Worm (Caenorhabditis elegans) whole organism, L4 larva: Measurements from ENCODE around the gene W06D11.2.
"Not testable (repeated sequence)": the region's sequence is repeated elsewhere in the genome, so short reads cannot be mapped to it uniquely, and the experiment has no call there.

Experiments
- D1046.2 ChIP-seq: fragments of 200-800 bp; sonication (Bioruptor generic); IDR thresholded peaks from 2 replicates; pipeline ENCODE4 v1.3.6; 2022; ENCODE audit warnings: missing genetic modification characterization, missing compliant biosample characterization
- T20F7.1 ChIP-seq: fragments of 200-800 bp; sonication (Bioruptor generic); optimal IDR thresholded peaks from 2 replicates; lab custom pipeline; 2018; ENCODE audit warnings: mild to moderate bottlenecking, missing genetic modification characterization, missing compliant biosample characterization
- T26A8.4 ChIP-seq: fragments of 200-800 bp; sonication (Bioruptor generic); IDR thresholded peaks from 2 replicates; pipeline ENCODE4 v1.3.6; 2022; ENCODE audit warnings: missing genetic modification characterization, missing compliant biosample characterization
- ZK546.5 ChIP-seq, 2 experiments: sonication (generic microtip); optimal IDR thresholded peaks; 2 replicates each; lab custom pipeline; 2017; ENCODE audit warnings: missing biosample characterization in 2 of 2, missing genetic modification characterization in 2 of 2
- aly-2 ChIP-seq: sonication (generic microtip); optimal IDR thresholded peaks from 2 replicates; lab custom pipeline; 2018; ENCODE audit warnings: missing biosample characterization, missing genetic modification characterization
- ama-1 ChIP-seq: fragments of 150-350 bp; optimal IDR thresholded peaks from 2 replicates; lab custom pipeline; 2014; ENCODE audit warnings: inconsistent platforms, mixed read lengths
- arid-1 ChIP-seq: fragments of 200-800 bp; sonication (Bioruptor generic); conservative IDR thresholded peaks from 2 replicates; pipeline ENCODE4 v1.3.6; 2022; ENCODE audit warnings: missing genetic modification reagents, missing genetic modification characterization, missing compliant biosample characterization
- attf-4 ChIP-seq: sonication (generic microtip); optimal IDR thresholded peaks from 3 replicates; lab custom pipeline; 2017; ENCODE audit warnings: missing biosample characterization, missing genetic modification characterization
- ceh-32 ChIP-seq: sonication (generic microtip); optimal IDR thresholded peaks from 2 replicates; lab custom pipeline; 2016; ENCODE audit warnings: mild to moderate bottlenecking, missing genetic modification characterization, missing compliant biosample characterization; ENCODE audit not compliant: poor library complexity
- ceh-44 ChIP-seq: fragments of 200-800 bp; sonication (Bioruptor generic); IDR thresholded peaks from 2 replicates; pipeline ENCODE4 v1.3.6; 2022; ENCODE audit warnings: missing genetic modification reagents, missing genetic modification characterization, missing compliant biosample characterization
- ceh-62 ChIP-seq: sonication (generic microtip); optimal IDR thresholded peaks from 2 replicates; lab custom pipeline; 2017; ENCODE audit warnings: missing biosample characterization, missing genetic modification characterization
- ces-1 ChIP-seq: fragments of 150-350 bp; sonication (generic microtip); optimal IDR thresholded peaks from 4 replicates; lab custom pipeline; 2014; ENCODE audit warnings: missing biosample characterization, missing genetic modification reagents, missing genetic modification characterization
- dmd-9 ChIP-seq: fragments of 200-800 bp; sonication (Bioruptor generic); IDR thresholded peaks from 2 replicates; pipeline ENCODE4 v1.3.6; 2022; ENCODE audit warnings: missing genetic modification reagents, missing genetic modification characterization, missing compliant biosample characterization
- dve-1 ChIP-seq: sonication (generic microtip); optimal IDR thresholded peaks from 2 replicates; lab custom pipeline; 2017; ENCODE audit warnings: antibody characterized with exemption, mild to moderate bottlenecking, missing genetic modification characterization, missing compliant biosample characterization; ENCODE audit not compliant: insufficient read depth
- egl-27 ChIP-seq: sonication (generic microtip); optimal IDR thresholded peaks from 3 replicates; lab custom pipeline; 2017; ENCODE audit warnings: missing biosample characterization, missing genetic modification reagents, missing genetic modification characterization
- egl-43 ChIP-seq: fragments of 200-800 bp; sonication (Bioruptor generic); IDR thresholded peaks from 2 replicates; pipeline ENCODE4 v1.3.6; 2022; ENCODE audit warnings: missing genetic modification reagents, missing genetic modification characterization, missing compliant biosample characterization
- hmg-1.1 ChIP-seq: fragments of 200-800 bp; sonication (Bioruptor generic); IDR thresholded peaks from 2 replicates; pipeline ENCODE4 v1.3.6; 2022; ENCODE audit warnings: missing genetic modification reagents, missing genetic modification characterization, missing compliant biosample characterization
- jun-1 ChIP-seq: fragments of 150-350 bp; optimal IDR thresholded peaks from 2 replicates; lab custom pipeline; 2014; ENCODE audit warnings: missing biosample characterization, missing genetic modification reagents, missing genetic modification characterization
- lin-38 ChIP-seq: fragments of 200-800 bp; sonication (Bioruptor generic); IDR thresholded peaks from 2 replicates; pipeline ENCODE4 v1.3.6; 2022; ENCODE audit warnings: missing genetic modification reagents, missing genetic modification characterization, missing compliant biosample characterization
- madf-5 ChIP-seq, 2 experiments: fragments of 200-800 bp; sonication (Bioruptor generic); IDR thresholded peaks; 2 replicates each; pipeline ENCODE4 v1.3.6; 2022; ENCODE audit warnings: missing compliant biosample characterization in 2 of 2, missing genetic modification characterization in 2 of 2
- madf-9 ChIP-seq: fragments of 200-800 bp; sonication (Bioruptor generic); conservative IDR thresholded peaks from 2 replicates; pipeline ENCODE4 v1.3.6; 2022; ENCODE audit warnings: missing genetic modification reagents, missing genetic modification characterization, missing compliant biosample characterization
- mdl-1 ChIP-seq, 2 experiments: fragments of 150-350 bp in 1 of 2; sonication (generic microtip) in 1 of 2; optimal IDR thresholded peaks; 2 replicates each; lab custom pipeline; 2014 to 2017; ENCODE audit warnings: missing biosample characterization in 2 of 2, missing genetic modification characterization in 2 of 2
- mxl-2 ChIP-seq: fragments of 200-800 bp; sonication (Bioruptor generic); conservative IDR thresholded peaks from 2 replicates; pipeline ENCODE4 v1.3.6; 2022; ENCODE audit warnings: missing genetic modification reagents, missing genetic modification characterization, missing compliant biosample characterization
- nhr-25 ChIP-seq: sonication (generic microtip); optimal IDR thresholded peaks from 2 replicates; lab custom pipeline; 2017; ENCODE audit warnings: missing genetic modification characterization, mild to moderate bottlenecking, missing compliant biosample characterization, antibody characterized with exemption, moderate library complexity, borderline replicate concordance; ENCODE audit not compliant: insufficient read depth
- nhr-28 ChIP-seq: fragments of 150-350 bp; optimal IDR thresholded peaks from 2 replicates; lab custom pipeline; 2014; ENCODE audit warnings: missing biosample characterization, missing genetic modification characterization
- nhr-41 ChIP-seq: fragments of 200-800 bp; sonication (Bioruptor generic); IDR thresholded peaks from 2 replicates; pipeline ENCODE4 v1.3.6; 2022; ENCODE audit warnings: missing genetic modification reagents, missing genetic modification characterization, missing compliant biosample characterization
- nhr-48 ChIP-seq: sonication (generic microtip); optimal IDR thresholded peaks from 2 replicates; lab custom pipeline; 2016; ENCODE audit warnings: mild to moderate bottlenecking, missing genetic modification characterization, missing compliant biosample characterization
- pqm-1 ChIP-seq: sonication (generic microtip); optimal IDR thresholded peaks from 2 replicates; lab custom pipeline; 2017; ENCODE audit warnings: missing biosample characterization, missing genetic modification characterization
- rbr-2 ChIP-seq: sonication (generic microtip); optimal IDR thresholded peaks from 2 replicates; lab custom pipeline; 2016; ENCODE audit warnings: missing genotype, missing genetic modification characterization, missing compliant biosample characterization
- sdz-12 ChIP-seq: fragments of 200-800 bp; sonication (Bioruptor generic); optimal IDR thresholded peaks from 2 replicates; lab custom pipeline; 2018; ENCODE audit warnings: mild to moderate bottlenecking, missing genetic modification characterization, missing compliant biosample characterization
- snpc-1.2 ChIP-seq: fragments of 200-800 bp; sonication (Bioruptor generic); IDR thresholded peaks from 2 replicates; pipeline ENCODE4 v1.3.6; 2022; ENCODE audit warnings: missing genetic modification reagents, missing genetic modification characterization, missing compliant biosample characterization
- spr-3 ChIP-seq: fragments of 200-800 bp; sonication (Bioruptor generic); optimal IDR thresholded peaks from 2 replicates; lab custom pipeline; 2018; ENCODE audit warnings: mild to moderate bottlenecking, missing genetic modification characterization, missing compliant biosample characterization
- tra-1 ChIP-seq: fragments of 200-800 bp; sonication (Bioruptor generic); IDR thresholded peaks from 2 replicates; pipeline ENCODE4 v1.3.6; 2022; ENCODE audit warnings: missing genetic modification reagents, missing genetic modification characterization, missing compliant biosample characterization
- unc-62 ChIP-seq, 3 experiments: fragments of 150-350 bp in 1 of 3; sonication (generic microtip); optimal IDR thresholded peaks in 2 of 3; peaks in 1 of 3; 1 replicate in 1 of 3; 2 replicates in 2 of 3; lab custom pipeline; 2014 to 2017; ENCODE audit warnings: missing biosample characterization in 3 of 3, missing genetic modification characterization in 3 of 3, missing genetic modification reagents in 3 of 3, missing genotype in 1 of 3
- zfp-2 ChIP-seq: sonication (generic microtip); optimal IDR thresholded peaks from 2 replicates; lab custom pipeline; 2016; ENCODE audit warnings: mild to moderate bottlenecking, missing genetic modification characterization, missing compliant biosample characterization
- zip-11 ChIP-seq: fragments of 200-800 bp; sonication (Bioruptor generic); IDR thresholded peaks from 2 replicates; pipeline ENCODE4 v1.3.6; 2022; ENCODE audit warnings: missing genetic modification characterization, missing compliant biosample characterization

Gene W06D11.2

DNA sequence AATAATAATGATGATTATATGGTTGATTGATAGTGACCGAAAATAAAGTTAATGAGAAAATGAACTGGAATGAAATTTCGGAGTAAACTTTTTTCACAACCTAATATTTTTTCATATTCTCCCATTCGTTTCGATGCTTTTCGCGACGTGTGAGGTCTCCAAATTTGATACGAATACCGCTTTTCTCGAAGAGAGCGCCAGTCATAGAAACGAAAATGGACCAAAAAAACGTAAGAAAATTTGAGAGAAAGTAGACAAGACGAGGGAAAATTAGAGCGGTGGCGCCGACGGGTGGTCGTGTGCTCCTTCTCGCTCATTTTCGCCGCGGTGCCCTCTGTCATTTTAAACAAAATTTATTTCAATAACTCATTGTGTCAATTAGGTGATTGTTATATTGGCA, 17.9 kb upstream of the W06D11.2 start:
- TF ChIP-seq T26A8.4 (GFP tag; lab: Robert Waterston, UW) = no peak
- TF ChIP-seq tra-1 (GFP tag; lab: Robert Waterston, UW) = peak; percentile 81; the same call in 1 of the 2 replicates
- TF ChIP-seq ceh-44 (GFP tag; lab: Robert Waterston, UW) = no peak
- TF ChIP-seq unc-62 (GFP tag; optimal IDR thresholded peaks at IDR 0.05 in 1 of 2; lab: Kevin White, UChicago) = peak in 1 of 2 experiments; percentile 79
- TF ChIP-seq unc-62 (tag; optimal IDR thresholded peaks at IDR 0.05; lab: Kevin White, UChicago) = no peak

DNA sequence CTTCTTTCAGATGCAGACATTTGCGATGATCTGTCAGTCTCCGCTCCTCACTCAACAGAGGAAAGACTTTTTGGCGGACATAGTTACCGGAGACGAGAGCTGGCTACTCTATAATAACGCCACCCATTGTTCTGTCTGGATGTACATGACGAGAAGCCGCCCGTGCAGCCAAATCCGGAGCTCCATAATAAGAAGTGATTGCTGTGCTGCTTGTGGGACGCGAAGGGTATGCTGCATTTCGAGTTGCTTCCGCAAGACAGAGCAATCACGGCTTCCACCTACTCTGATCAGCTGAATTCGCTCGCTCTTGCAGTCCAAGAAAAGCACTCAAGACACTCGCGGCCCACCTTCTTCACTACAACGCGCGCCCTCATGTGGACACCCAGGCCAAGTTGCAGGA, 17.2 kb upstream of the W06D11.2 start:
- TF ChIP-seq snpc-1.2 (GFP tag; lab: Robert Waterston, UW) = no peak
- TF ChIP-seq madf-9 (GFP tag; lab: Robert Waterston, UW) = 0 out of 2 replicates have a peak, but pooled peaks have one; percentile 5
- TF ChIP-seq mxl-2 (GFP tag; lab: Robert Waterston, UW) = peak; percentile 59; the same call in 1 of the 2 replicates

DNA sequence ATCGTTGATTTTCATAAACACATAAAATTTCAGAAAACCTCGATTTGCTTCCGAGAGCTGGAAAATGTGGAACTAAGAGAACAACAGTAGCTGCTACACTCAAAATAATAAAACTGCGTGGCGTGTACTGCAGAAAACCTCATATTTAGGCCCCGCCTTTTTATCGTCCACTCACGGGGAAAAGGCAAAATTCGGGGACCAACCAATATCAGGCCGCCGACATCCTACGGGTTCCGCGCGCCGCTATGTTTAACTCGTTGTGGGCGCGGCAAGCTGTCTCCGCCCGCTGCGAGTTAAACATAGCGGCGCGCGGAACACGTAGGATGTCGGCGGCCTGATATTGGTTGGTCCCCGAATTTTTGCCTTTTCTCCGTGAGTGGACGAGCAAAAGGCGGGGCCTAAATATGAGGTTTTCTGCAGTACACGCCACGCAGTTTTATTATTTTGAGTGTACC, 11.5 kb upstream of the W06D11.2 start, which contains the start of gene F17A2.16:
Gene F17A2.16, plus strand, starts transcription at position 405 of the 455 bp plus-strand sequence.
- TF ChIP-seq unc-62 (GFP tag; optimal IDR thresholded peaks at IDR 0.05 in 1 of 2; lab: Kevin White, UChicago) (peak in 1 of 2 experiments; percentile 54), snpc-1.2 (GFP tag; lab: Robert Waterston, UW) (peak; percentile 82)
- not testable (repeated sequence) for TF ChIP-seq unc-62 (tag; optimal IDR thresholded peaks at IDR 0.05; lab: Kevin White, UChicago)
- TF ChIP-seq, all 104 proteins: peak for 2; not testable (repeated sequence) for 102

DNA sequence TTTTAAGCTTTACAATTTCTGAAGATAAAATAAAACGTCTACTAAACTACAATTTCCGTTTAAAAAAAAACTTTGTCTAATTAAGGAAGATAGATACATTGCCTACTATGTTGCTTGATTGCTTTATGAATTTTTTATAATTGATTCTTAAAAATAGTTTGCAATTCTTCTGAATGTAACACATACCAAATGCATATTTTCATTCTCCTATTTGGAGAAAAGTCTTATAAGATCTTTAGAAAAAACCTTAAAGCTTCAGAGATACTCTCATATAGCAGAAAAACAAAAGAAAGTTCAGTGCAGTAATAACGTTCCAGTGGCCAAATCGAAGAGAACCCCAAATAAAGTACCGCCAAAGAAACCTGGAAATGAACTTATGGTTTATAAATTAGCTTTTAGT, 10.0 kb upstream of the W06D11.2 start, which contains the start of gene phf-32:
Gene phf-32, plus strand, starts transcription at position 301 of the 400 bp plus-strand sequence.
- TF ChIP-seq egl-43 (GFP tag; lab: Robert Waterston, UW) = no peak
- TF ChIP-seq pqm-1 = no peak
- TF ChIP-seq ama-1 (lab: Kevin White, UChicago) = no peak
- no peak for TF ChIP-seq dmd-9
- no peak for TF ChIP-seq ZK546.5 (tag; optimal IDR thresholded peaks at IDR 0.05; lab: Kevin White, UChicago)
- no peak for TF ChIP-seq mdl-1 (tag; optimal IDR thresholded peaks at IDR 0.05; lab: Kevin White, UChicago)
- TF ChIP-seq lin-38 (GFP tag; lab: Robert Waterston, UW) = no peak
- no peak for TF ChIP-seq sdz-12 (GFP tag; lab: Kevin White, UChicago)
- no peak for TF ChIP-seq ceh-32 (tag; lab: Kevin White, UChicago)
- no peak for TF ChIP-seq nhr-41 (GFP tag; lab: Robert Waterston, UW)

DNA sequence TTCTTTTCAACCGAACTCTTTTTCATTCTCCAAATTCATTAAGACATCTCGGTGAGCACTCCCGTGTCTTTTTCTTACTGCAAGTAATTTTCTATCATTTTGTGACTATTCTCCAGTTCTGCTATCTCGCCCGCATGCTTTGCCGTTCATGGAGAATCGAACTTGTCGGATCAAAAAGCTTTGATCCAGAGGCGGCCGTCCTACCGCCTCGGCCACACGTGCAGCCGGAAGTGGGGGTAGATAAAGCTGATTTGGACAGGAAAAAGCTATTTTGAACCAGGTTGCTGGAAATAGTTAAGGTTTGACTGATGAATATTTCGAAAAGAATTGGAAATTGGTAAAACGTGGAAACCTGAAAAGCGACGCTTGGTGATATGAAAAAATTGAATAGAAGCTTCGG, 7.7 kb upstream of the W06D11.2 start:
- TF ChIP-seq ceh-44 (GFP tag; lab: Robert Waterston, UW) (peak; percentile 47; the same call in 1 of the 2 replicates), jun-1 (no peak), T20F7.1 (no peak), rbr-2 (tag; lab: Kevin White, UChicago) (no peak), T26A8.4 (GFP tag; lab: Robert Waterston, UW) (no peak), attf-4 (tag; lab: Kevin White, UChicago) (no peak), nhr-25 (tag; lab: Kevin White, UChicago) (no peak), spr-3 (GFP tag; lab: Kevin White, UChicago) (no peak), D1046.2 (GFP tag; lab: Robert Waterston, UW) (0 out of 2 replicates have a peak, but pooled peaks have one; percentile 31), hmg-1.1 (no peak), nhr-28 (no peak), ces-1 (GFP tag; lab: Kevin White, UChicago) (no peak), madf-5 (GFP tag; IDR thresholded peaks at IDR 0.05; lab: Robert Waterston, UW) (no peak), ceh-62 (tag; lab: Kevin White, UChicago) (no peak), zip-11 (GFP tag; lab: Robert Waterston, UW) (no peak), aly-2 (tag; lab: Kevin White, UChicago) (no peak), arid-1 (0 out of 2 replicates have a peak, but pooled peaks have one; percentile 13), zfp-2 (tag; lab: Kevin White, UChicago) (no peak), egl-27 (no peak), dve-1 (tag; lab: Kevin White, UChicago) (no peak), nhr-48 (tag; lab: Kevin White, UChicago) (no peak)
